Worm (Caenorhabditis elegans) whole organism, L2 larva: ENCODE data around the gene T22F7.3.

Experiments
- C34F6.9 ChIP-seq: fragments of 150-350 bp; optimal IDR thresholded peaks from 2 replicates; lab custom pipeline; 2014; ENCODE audit warnings: missing biosample characterization, missing genetic modification characterization
- F13H6.1 ChIP-seq: sonication (generic microtip); optimal IDR thresholded peaks from 2 replicates; lab custom pipeline; 2016; ENCODE audit warnings: missing genetic modification characterization, missing compliant biosample characterization
- ama-1 ChIP-seq: fragments of 150-350 bp; optimal IDR thresholded peaks from 2 replicates; lab custom pipeline; 2018; ENCODE audit warnings: inconsistent platforms
- ceh-82 ChIP-seq: fragments of 150-350 bp; optimal IDR thresholded peaks from 2 replicates; lab custom pipeline; 2014; ENCODE audit warnings: missing biosample characterization, missing genetic modification characterization
- dmd-4 ChIP-seq: sonication (generic microtip); optimal IDR thresholded peaks from 2 replicates; lab custom pipeline; 2017; ENCODE audit warnings: missing biosample characterization, missing genetic modification characterization
- lin-11 ChIP-seq: fragments of 150-350 bp; sonication (generic microtip); optimal IDR thresholded peaks from 2 replicates; lab custom pipeline; 2014; ENCODE audit warnings: missing biosample characterization, missing genetic modification characterization, inconsistent platforms, mixed read lengths
- lsy-2 ChIP-seq, 2 experiments: fragments of 150-350 bp in 1 of 2; sonication (generic microtip) in 1 of 2; optimal IDR thresholded peaks; 2 replicates each; lab custom pipeline; 2014 to 2017; ENCODE audit warnings: missing biosample characterization in 2 of 2, missing genetic modification characterization in 2 of 2
- mab-5 ChIP-seq: fragments of 150-350 bp; optimal IDR thresholded peaks from 2 replicates; lab custom pipeline; 2014; ENCODE audit warnings: missing biosample characterization, missing genetic modification characterization
- nhr-11 ChIP-seq: fragments of 150-350 bp; optimal IDR thresholded peaks from 2 replicates; lab custom pipeline; 2014; ENCODE audit warnings: missing biosample characterization, missing genetic modification characterization
- nhr-21 ChIP-seq: fragments of 150-350 bp; optimal IDR thresholded peaks from 2 replicates; lab custom pipeline; 2014; ENCODE audit warnings: missing biosample characterization, missing genetic modification characterization
- nhr-25 ChIP-seq: fragments of 150-350 bp; sonication (generic microtip); optimal IDR thresholded peaks from 3 replicates; lab custom pipeline; 2014; ENCODE audit warnings: missing biosample characterization, missing genetic modification characterization
- sem-4 ChIP-seq: fragments of 150-350 bp; optimal IDR thresholded peaks from 2 replicates; lab custom pipeline; 2014; ENCODE audit warnings: missing biosample characterization, missing genetic modification reagents, missing genetic modification characterization
- skn-1 ChIP-seq: sonication (generic microtip); optimal IDR thresholded peaks from 2 replicates; lab custom pipeline; 2017; ENCODE audit warnings: missing biosample characterization, missing genetic modification characterization
- sma-3 ChIP-seq: sonication (generic microtip); optimal IDR thresholded peaks from 2 replicates; lab custom pipeline; 2016; ENCODE audit warnings: missing genetic modification reagents, missing genetic modification characterization, missing compliant biosample characterization
- unc-39 ChIP-seq: fragments of 150-350 bp; optimal IDR thresholded peaks from 2 replicates; lab custom pipeline; 2014; ENCODE audit warnings: missing biosample characterization, missing genetic modification characterization
- unc-55 ChIP-seq: fragments of 150-350 bp; sonication (generic microtip); optimal IDR thresholded peaks from 3 replicates; lab custom pipeline; 2014; ENCODE audit warnings: missing biosample characterization, missing genetic modification reagents, missing genetic modification characterization
- ztf-1 ChIP-seq: fragments of 200-800 bp; sonication (Bioruptor generic); conservative IDR thresholded peaks from 2 replicates; pipeline ENCODE4 v1.3.6; 2022; ENCODE audit warnings: missing genetic modification characterization, missing compliant biosample characterization
- ztf-4 ChIP-seq: fragments of 150-350 bp; optimal IDR thresholded peaks from 2 replicates; lab custom pipeline; 2014; ENCODE audit warnings: missing biosample characterization, missing genetic modification characterization

T22F7.3 gene

DNA sequence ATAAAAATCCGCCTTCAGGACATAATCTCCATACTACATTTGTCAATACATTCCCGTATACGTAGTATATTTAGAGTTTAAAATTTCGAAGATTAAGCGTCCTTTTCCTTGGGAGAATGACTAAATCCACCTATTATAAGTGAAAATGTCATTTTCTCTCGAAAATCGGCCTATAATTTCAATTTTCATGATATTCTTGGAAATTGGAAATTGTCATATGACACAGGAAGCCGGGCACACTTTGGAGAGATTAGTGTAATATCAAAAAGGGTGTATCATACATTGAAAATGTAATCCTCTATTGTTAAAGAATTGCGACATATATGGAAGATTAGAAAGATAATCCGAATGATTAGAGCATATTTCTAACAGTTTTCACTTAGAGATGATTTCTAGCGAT is 41.1 kb downstream of the T22F7.3 start:
- TF ChIP-seq skn-1 (tag; lab: Kevin White, UChicago) (peak; percentile 49), nhr-25 (no peak), ama-1 (no peak), dmd-4 (tag; lab: Kevin White, UChicago) (peak; percentile 46), ztf-4 (tag; lab: Kevin White, UChicago) (peak; percentile 18), lin-11 (tag; lab: Kevin White, UChicago) (no peak), unc-55 (GFP tag; lab: Kevin White, UChicago) (no peak), C34F6.9 (tag; lab: Kevin White, UChicago) (peak; percentile 26), sma-3 (no peak), nhr-21 (peak; percentile 71)

DNA sequence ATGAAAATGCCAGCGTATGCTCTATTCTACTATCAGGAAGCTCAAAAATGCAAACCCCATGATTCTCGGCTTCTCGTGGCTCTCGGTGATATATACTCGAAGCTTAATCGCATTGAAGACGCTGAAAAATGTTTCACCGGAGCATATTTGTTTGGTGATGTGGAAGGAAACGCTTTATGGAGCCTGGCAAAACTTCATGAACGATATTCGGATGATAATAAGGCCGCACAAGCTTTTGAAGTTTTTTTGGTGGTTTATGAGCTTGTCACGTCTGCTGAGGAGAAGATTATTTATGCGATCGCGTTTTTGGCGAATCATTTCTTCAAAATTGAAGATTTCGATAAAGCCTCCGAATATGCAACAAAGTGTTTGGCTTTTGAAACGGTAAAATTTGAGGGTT is 42.6 kb downstream of the T22F7.3 start:
- TF ChIP-seq ceh-82 (no peak), mab-5 (tag; lab: Kevin White, UChicago) (no peak), nhr-11 (no peak)

DNA sequence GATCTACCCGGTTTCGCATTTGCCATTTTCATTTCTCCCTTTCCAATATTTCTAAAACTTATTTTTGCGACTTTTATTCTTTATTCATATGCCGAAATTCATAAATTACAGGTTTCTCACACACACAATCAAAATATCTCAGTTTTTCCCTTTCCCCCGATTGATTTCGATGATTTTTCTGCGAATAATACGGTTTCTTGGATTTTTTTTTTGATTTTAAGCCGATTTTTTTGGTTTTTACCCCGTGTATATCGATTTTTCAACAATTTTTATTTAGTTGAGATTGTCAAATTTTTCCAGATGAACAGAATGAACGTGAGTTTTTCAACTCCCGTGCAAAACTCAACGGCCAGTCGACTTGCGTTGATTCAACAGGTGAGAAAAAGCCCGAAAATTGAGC is 48.7 kb downstream of the T22F7.3 start, which contains the start of gene mat-3:
Gene mat-3 (plus strand): TSS at position 301 of the 400 bp plus-strand sequence.
- TF ChIP-seq ztf-1 (no peak), lin-11 (tag; lab: Kevin White, UChicago) (no peak), F13H6.1 (tag; lab: Kevin White, UChicago) (no peak), sem-4 (tag; lab: Kevin White, UChicago) (no peak), skn-1 (tag; lab: Kevin White, UChicago) (no peak), unc-39 (tag; lab: Kevin White, UChicago) (no peak)

- TF ChIP-seq mab-5 (tag; lab: Kevin White, UChicago) = no peak
- peak in 1 of 2 experiments; percentile 16 for TF ChIP-seq lsy-2 (tag; optimal IDR thresholded peaks at IDR 0.05; lab: Kevin White, UChicago)
- peak; percentile 46 for TF ChIP-seq unc-55 (GFP tag; lab: Kevin White, UChicago)
Observed at ce11 chrIII:471644-472401, 52.0 kb downstream of the T22F7.3 start, which contains the start of the genes magu-1 and nemp-1. Gene magu-1 (minus strand): TSS chrIII:471702. Gene nemp-1 (plus strand): TSS chrIII:472317.
